Worm (Caenorhabditis elegans) whole organism, L4 larva: Measurements from ENCODE around the gene tag-180.

Experiments
- D1046.2 ChIP-seq: fragments of 200-800 bp; sonication (Bioruptor generic); IDR thresholded peaks from 2 replicates; pipeline ENCODE4 v1.3.6; 2022; ENCODE audit warnings: missing genetic modification characterization, missing compliant biosample characterization
- F37D6.2 ChIP-seq: sonication (generic microtip); optimal IDR thresholded peaks from 2 replicates; lab custom pipeline; 2016; ENCODE audit warnings: mild to moderate bottlenecking, missing genetic modification characterization, missing compliant biosample characterization
- T26A8.4 ChIP-seq: fragments of 200-800 bp; sonication (Bioruptor generic); IDR thresholded peaks from 2 replicates; pipeline ENCODE4 v1.3.6; 2022; ENCODE audit warnings: missing genetic modification characterization, missing compliant biosample characterization
- ZK337.2 ChIP-seq: fragments of 200-800 bp; sonication (Bioruptor generic); IDR thresholded peaks from 2 replicates; pipeline ENCODE4 v1.3.6; 2022; ENCODE audit warnings: missing genetic modification reagents, missing genetic modification characterization, missing compliant biosample characterization
- aly-2 ChIP-seq: sonication (generic microtip); optimal IDR thresholded peaks from 2 replicates; lab custom pipeline; 2018; ENCODE audit warnings: missing biosample characterization, missing genetic modification characterization
- ceh-32 ChIP-seq: sonication (generic microtip); optimal IDR thresholded peaks from 2 replicates; lab custom pipeline; 2016; ENCODE audit warnings: mild to moderate bottlenecking, missing genetic modification characterization, missing compliant biosample characterization; ENCODE audit not compliant: poor library complexity
- ceh-82 ChIP-seq: sonication (generic microtip); optimal IDR thresholded peaks from 2 replicates; lab custom pipeline; 2017; ENCODE audit warnings: missing biosample characterization, missing genetic modification characterization
- cey-2 ChIP-seq: sonication (generic microtip); optimal IDR thresholded peaks from 3 replicates; lab custom pipeline; 2017; ENCODE audit warnings: missing genetic modification characterization, mild to moderate bottlenecking, missing compliant biosample characterization, antibody characterized with exemption, borderline replicate concordance; ENCODE audit not compliant: insufficient read depth
- daf-12 ChIP-seq: fragments of 150-350 bp; optimal IDR thresholded peaks from 2 replicates; lab custom pipeline; 2014; ENCODE audit warnings: missing biosample characterization, missing genetic modification reagents, missing genetic modification characterization
- daf-16 ChIP-seq, 3 experiments: sonication (generic microtip); optimal IDR thresholded peaks; 2 replicates each; lab custom pipeline; 2016 to 2017; ENCODE audit warnings: missing genetic modification characterization in 3 of 3, missing genetic modification reagents in 3 of 3, mild to moderate bottlenecking in 2 of 3, missing compliant biosample characterization in 2 of 3, missing biosample characterization in 1 of 3, moderate library complexity in 1 of 3
- daf-19 ChIP-seq: fragments of 200-800 bp; sonication (Bioruptor generic); conservative IDR thresholded peaks from 2 replicates; pipeline ENCODE4 v1.3.6; 2022; ENCODE audit warnings: missing genetic modification characterization, missing compliant biosample characterization
- hlh-11 ChIP-seq: fragments of 200-800 bp; sonication (Bioruptor generic); optimal IDR thresholded peaks from 2 replicates; lab custom pipeline; 2018; ENCODE audit warnings: mild to moderate bottlenecking, missing genetic modification characterization, missing compliant biosample characterization
- hlh-30 ChIP-seq: sonication (generic microtip); optimal IDR thresholded peaks from 2 replicates; lab custom pipeline; 2017; ENCODE audit warnings: antibody characterized with exemption, mild to moderate bottlenecking, missing genetic modification characterization, missing compliant biosample characterization; ENCODE audit not compliant: insufficient read depth
- lin-29 ChIP-seq: fragments of 200-800 bp; sonication (Bioruptor generic); IDR thresholded peaks from 2 replicates; pipeline ENCODE4 v1.3.6; 2022; ENCODE audit warnings: missing genetic modification reagents, missing genetic modification characterization, missing compliant biosample characterization
- mdt-29 ChIP-seq: fragments of 200-800 bp; sonication (Bioruptor generic); IDR thresholded peaks from 2 replicates; pipeline ENCODE4 v1.3.6; 2022; ENCODE audit warnings: missing genetic modification reagents, missing genetic modification characterization, missing compliant biosample characterization
- nhr-10 ChIP-seq: fragments of 150-350 bp; optimal IDR thresholded peaks from 2 replicates; lab custom pipeline; 2014; ENCODE audit warnings: missing biosample characterization, missing genetic modification characterization
- spr-3 ChIP-seq: fragments of 200-800 bp; sonication (Bioruptor generic); optimal IDR thresholded peaks from 2 replicates; lab custom pipeline; 2018; ENCODE audit warnings: mild to moderate bottlenecking, missing genetic modification characterization, missing compliant biosample characterization

The tag-180 gene

DNA sequence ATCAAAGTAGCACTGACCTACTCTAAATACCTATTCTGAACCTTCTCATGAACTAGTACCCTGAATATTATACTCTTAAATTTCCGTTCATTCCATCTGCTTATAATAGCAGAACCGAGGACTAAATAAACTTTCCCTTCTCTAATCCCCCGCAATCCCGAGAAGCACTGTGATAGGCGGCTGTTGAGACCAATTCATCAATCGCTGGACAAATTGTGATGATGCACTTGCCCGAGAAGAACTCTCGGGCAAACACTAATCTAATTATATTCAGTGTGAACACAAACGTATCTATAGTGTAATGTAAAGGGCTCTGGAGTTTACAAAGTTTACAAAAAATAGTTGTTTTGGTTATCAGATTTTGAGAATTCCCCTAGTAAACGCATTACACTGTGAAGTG is 54.4 kb downstream of the tag-180 start:
- TF ChIP-seq aly-2 (tag; lab: Kevin White, UChicago) (no peak), hlh-30 (tag; lab: Kevin White, UChicago) (no peak), cey-2 (tag; lab: Kevin White, UChicago) (no peak), ceh-82 (tag; lab: Kevin White, UChicago) (no peak), hlh-11 (tag; lab: Kevin White, UChicago) (no peak), ZK337.2 (GFP tag; lab: Robert Waterston, UW) (no peak), lin-29 (GFP tag; lab: Robert Waterston, UW) (no peak), nhr-10 (tag; lab: Kevin White, UChicago) (no peak), mdt-29 (GFP tag; lab: Robert Waterston, UW) (no peak), F37D6.2 (tag; lab: Kevin White, UChicago) (no peak), D1046.2 (GFP tag; lab: Robert Waterston, UW) (no peak), ceh-32 (no peak), daf-16 (GFP tag; optimal IDR thresholded peaks at IDR 0.05; lab: Kevin White, UChicago) (no peak), daf-16 (tag; optimal IDR thresholded peaks at IDR 0.05; lab: Kevin White, UChicago) (no peak), daf-12 (no peak), T26A8.4 (GFP tag; lab: Robert Waterston, UW) (no peak), spr-3 (GFP tag; lab: Kevin White, UChicago) (no peak), daf-19 (no peak)
